Worm (Caenorhabditis elegans): ENCODE data around the gene T28D6.7.

DNA sequence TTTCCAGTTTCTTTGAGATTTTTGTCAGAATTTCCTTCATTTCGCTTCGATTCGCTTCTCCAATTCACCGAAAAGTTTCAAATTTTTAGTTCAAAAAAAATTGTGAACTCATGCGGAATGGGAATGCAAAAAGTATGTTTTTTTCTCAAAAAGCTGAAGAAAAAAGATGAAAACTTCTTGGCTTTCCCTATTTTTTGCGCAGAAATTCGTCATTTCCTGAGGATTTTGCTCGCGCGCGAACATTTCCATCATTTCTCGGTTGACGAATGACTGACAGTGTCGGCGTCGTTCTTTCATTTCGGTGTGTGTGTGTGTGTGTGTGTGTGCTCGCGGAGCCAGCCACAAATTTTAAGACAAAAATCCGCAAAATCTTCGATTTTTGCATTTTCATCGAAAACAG, 14.0 kb downstream of the T28D6.7 start:
- TF ChIP-seq pqm-1 (tag; optimal IDR thresholded peaks at IDR 0.05) (no peak), snpc-4 (tag; optimal IDR thresholded peaks at IDR 0.05) (no peak), R02D3.7 (tag; optimal IDR thresholded peaks at IDR 0.05) (no peak), ceh-16 (tag; optimal IDR thresholded peaks at IDR 0.05) (no peak), elt-1 (tag; optimal IDR thresholded peaks at IDR 0.05) (no peak), nhr-76 (tag; optimal IDR thresholded peaks at IDR 0.05) (no peak), aly-2 (tag; optimal IDR thresholded peaks at IDR 0.05) (no peak), elt-2 (tag; optimal IDR thresholded peaks at IDR 0.05) (no peak), pha-4 (tag; optimal IDR thresholded peaks at IDR 0.05) (no peak), ZK546.5 (tag; optimal IDR thresholded peaks at IDR 0.05) (no peak), fos-1 (tag; optimal IDR thresholded peaks at IDR 0.05) (no peak), daf-12 (tag; optimal IDR thresholded peaks at IDR 0.05) (no peak), ama-1 (optimal IDR thresholded peaks at IDR 0.05) (no peak)

All from whole organism, L3 larva.